Worm (Caenorhabditis elegans) whole organism, L1 larva: ENCODE measurements around the gene acp-5.
A peak's percentile ranks its signal among the peaks of the same experiment; 100 is the strongest.

Experiments
- C04F5.9 ChIP-seq: sonication (generic microtip); optimal IDR thresholded peaks from 2 replicates; lab custom pipeline; 2016; ENCODE audit warnings: missing genetic modification characterization, missing compliant biosample characterization
- C34B4.2 ChIP-seq: sonication (generic microtip); optimal IDR thresholded peaks from 2 replicates; lab custom pipeline; 2017; ENCODE audit warnings: mild to moderate bottlenecking, missing genetic modification characterization, missing compliant biosample characterization
- aha-1 ChIP-seq: fragments of 150-350 bp; optimal IDR thresholded peaks from 2 replicates; lab custom pipeline; 2014; ENCODE audit warnings: missing biosample characterization, missing genetic modification characterization
- ama-1 ChIP-seq: fragments of 150-350 bp; optimal IDR thresholded peaks from 2 replicates; lab custom pipeline; 2014
- blmp-1 ChIP-seq: fragments of 150-350 bp; optimal IDR thresholded peaks from 2 replicates; lab custom pipeline; 2014; ENCODE audit warnings: missing biosample characterization, missing genetic modification characterization
- ceh-8 ChIP-seq: fragments of 200-800 bp; sonication (Bioruptor generic); optimal IDR thresholded peaks from 2 replicates; lab custom pipeline; 2018; ENCODE audit warnings: mild to moderate bottlenecking, missing genetic modification characterization, moderate library complexity, missing compliant biosample characterization
- ceh-82 ChIP-seq, 3 experiments: fragments of 150-350 bp in 1 of 3; sonication (generic microtip) in 2 of 3; optimal IDR thresholded peaks; 2 replicates each; lab custom pipeline; 2014 to 2017; ENCODE audit warnings: missing biosample characterization in 3 of 3, missing genetic modification characterization in 3 of 3
- ceh-88 ChIP-seq: fragments of 200-800 bp; sonication (Bioruptor generic); IDR thresholded peaks from 2 replicates; pipeline ENCODE4 v1.3.6; 2022; ENCODE audit warnings: missing genetic modification characterization, missing compliant biosample characterization
- ceh-90 ChIP-seq: sonication (generic microtip); optimal IDR thresholded peaks from 2 replicates; lab custom pipeline; 2016; ENCODE audit warnings: missing genetic modification characterization, missing compliant biosample characterization
- ces-1 ChIP-seq: fragments of 150-350 bp; optimal IDR thresholded peaks from 2 replicates; lab custom pipeline; 2014; ENCODE audit warnings: missing biosample characterization, missing genetic modification reagents, missing genetic modification characterization
- efl-1 ChIP-seq, 4 experiments: fragments of 150-350 bp; optimal IDR thresholded peaks in 3 of 4; peaks in 1 of 4; 1 replicate in 1 of 4; 2 replicates in 3 of 4; lab custom pipeline; 2014; ENCODE audit warnings: missing biosample characterization in 2 of 4, missing genetic modification characterization in 2 of 4, missing genetic modification reagents in 2 of 4
- egl-27 ChIP-seq, 2 experiments: fragments of 150-350 bp in 1 of 2; sonication (generic microtip); optimal IDR thresholded peaks; 3 replicates each; lab custom pipeline; 2017 to 2018; ENCODE audit warnings: missing biosample characterization in 2 of 2, missing genetic modification characterization in 2 of 2, missing genetic modification reagents in 2 of 2
- elt-2 ChIP-seq: sonication (generic microtip); optimal IDR thresholded peaks from 2 replicates; lab custom pipeline; 2016; ENCODE audit warnings: missing genetic modification characterization, mild to moderate bottlenecking, inconsistent platforms, missing compliant biosample characterization, missing genetic modification reagents
- elt-3 ChIP-seq, 6 experiments: fragments of 150-350 bp in 1 of 6; sonication (generic microtip); optimal IDR thresholded peaks; 2 replicates each; lab custom pipeline; 2017 to 2018; ENCODE audit warnings: missing biosample characterization in 6 of 6, missing genetic modification characterization in 6 of 6, inconsistent platforms in 1 of 6
- ets-5 ChIP-seq: fragments of 200-800 bp; sonication (Bioruptor generic); IDR thresholded peaks from 2 replicates; pipeline ENCODE4 v1.3.6; 2022; ENCODE audit warnings: missing genetic modification characterization, missing compliant biosample characterization
- fkh-8 ChIP-seq: sonication (generic microtip); optimal IDR thresholded peaks from 2 replicates; lab custom pipeline; 2016; ENCODE audit warnings: mild to moderate bottlenecking, missing genetic modification characterization, missing compliant biosample characterization
- fos-1 ChIP-seq: fragments of 150-350 bp; optimal IDR thresholded peaks from 2 replicates; lab custom pipeline; 2014; ENCODE audit warnings: missing biosample characterization, missing genetic modification characterization
- grh-1 ChIP-seq: fragments of 200-800 bp; sonication (Bioruptor generic); IDR thresholded peaks from 2 replicates; pipeline ENCODE4 v1.3.6; 2022; ENCODE audit warnings: missing genetic modification reagents, missing genetic modification characterization, missing compliant biosample characterization
- hlh-4 ChIP-seq: sonication (generic microtip); optimal IDR thresholded peaks from 2 replicates; lab custom pipeline; 2016; ENCODE audit warnings: mild to moderate bottlenecking, missing genetic modification characterization, missing compliant biosample characterization
- isw-1 ChIP-seq: fragments of 200-800 bp; sonication (Bioruptor generic); IDR thresholded peaks from 2 replicates; pipeline ENCODE4 v1.3.6; 2022; ENCODE audit warnings: missing genetic modification characterization, missing compliant biosample characterization
- jun-1 ChIP-seq: fragments of 150-350 bp; optimal IDR thresholded peaks from 2 replicates; lab custom pipeline; 2014; ENCODE audit warnings: missing biosample characterization, missing genetic modification reagents, missing genetic modification characterization
- lin-14 ChIP-seq: fragments of 200-800 bp; sonication (Bioruptor generic); optimal IDR thresholded peaks from 2 replicates; lab custom pipeline; 2018; ENCODE audit warnings: mild to moderate bottlenecking, missing genetic modification characterization, moderate library complexity, missing compliant biosample characterization
- lin-15B ChIP-seq: fragments of 150-350 bp; sonication (generic microtip); optimal IDR thresholded peaks from 3 replicates; lab custom pipeline; 2014; ENCODE audit warnings: missing biosample characterization, missing genetic modification characterization
- lin-35 ChIP-seq, 2 experiments: fragments of 150-350 bp; optimal IDR thresholded peaks; 2 replicates each; lab custom pipeline; 2014; ENCODE audit warnings: missing biosample characterization in 2 of 2, missing genetic modification characterization in 2 of 2, missing genetic modification reagents in 2 of 2
- lin-39 ChIP-seq: fragments of 150-350 bp; optimal IDR thresholded peaks from 2 replicates; lab custom pipeline; 2014; ENCODE audit warnings: missing biosample characterization, missing genetic modification reagents, missing genetic modification characterization
- lir-3 ChIP-seq: sonication (generic microtip); optimal IDR thresholded peaks from 2 replicates; lab custom pipeline; 2016; ENCODE audit warnings: mild to moderate bottlenecking, missing genetic modification characterization, moderate library complexity, missing compliant biosample characterization; ENCODE audit not compliant: poor library complexity
- mab-9 ChIP-seq: fragments of 200-800 bp; sonication (Bioruptor generic); IDR thresholded peaks from 2 replicates; pipeline ENCODE4 v1.3.6; 2022; ENCODE audit warnings: missing genetic modification reagents, missing genetic modification characterization, missing compliant biosample characterization
- mdl-1 ChIP-seq, 2 experiments: fragments of 150-350 bp; optimal IDR thresholded peaks; 2 replicates each; lab custom pipeline; 2014 to 2017; ENCODE audit warnings: missing biosample characterization in 2 of 2, missing genetic modification characterization in 2 of 2, inconsistent platforms in 1 of 2
- nhr-11 ChIP-seq: fragments of 150-350 bp; optimal IDR thresholded peaks from 2 replicates; lab custom pipeline; 2014; ENCODE audit warnings: missing biosample characterization, missing genetic modification characterization
- nhr-19 ChIP-seq: fragments of 200-800 bp; sonication (Bioruptor generic); conservative IDR thresholded peaks from 2 replicates; pipeline ENCODE4 v1.3.6; 2022; ENCODE audit warnings: missing genetic modification characterization, missing compliant biosample characterization
- nhr-20 ChIP-seq: sonication (generic microtip); optimal IDR thresholded peaks from 2 replicates; lab custom pipeline; 2016; ENCODE audit warnings: mild to moderate bottlenecking, missing genetic modification characterization, missing compliant biosample characterization
- nhr-237 ChIP-seq: fragments of 150-350 bp; optimal IDR thresholded peaks from 2 replicates; lab custom pipeline; 2014; ENCODE audit warnings: missing biosample characterization, missing genetic modification characterization
- nhr-28 ChIP-seq: fragments of 150-350 bp; optimal IDR thresholded peaks from 2 replicates; lab custom pipeline; 2014; ENCODE audit warnings: missing biosample characterization, missing genetic modification characterization
- nhr-47 ChIP-seq: sonication (generic microtip); optimal IDR thresholded peaks from 2 replicates; lab custom pipeline; 2016; ENCODE audit warnings: mild to moderate bottlenecking, missing genetic modification characterization, moderate library complexity, missing compliant biosample characterization
- nhr-71 ChIP-seq: sonication (generic microtip); optimal IDR thresholded peaks from 2 replicates; lab custom pipeline; 2016; ENCODE audit warnings: mild to moderate bottlenecking, missing genetic modification characterization, moderate library complexity, missing compliant biosample characterization
- nhr-76 ChIP-seq: sonication (generic microtip); optimal IDR thresholded peaks from 2 replicates; lab custom pipeline; 2017; ENCODE audit warnings: missing biosample characterization, missing genetic modification characterization
- nhr-85 ChIP-seq: sonication (generic microtip); peaks from one replicate; lab custom pipeline; 2016; ENCODE audit warnings: missing genetic modification characterization, inconsistent platforms, missing compliant biosample characterization
- nhr-90 ChIP-seq: sonication (generic microtip); optimal IDR thresholded peaks from 2 replicates; lab custom pipeline; 2016; ENCODE audit warnings: mild to moderate bottlenecking, missing genetic modification characterization, missing compliant biosample characterization; ENCODE audit not compliant: poor library complexity
- pax-3 ChIP-seq: fragments of 200-800 bp; sonication (Bioruptor generic); optimal IDR thresholded peaks from 2 replicates; lab custom pipeline; 2018; ENCODE audit warnings: mild to moderate bottlenecking, missing genetic modification characterization, moderate library complexity, missing compliant biosample characterization
- skn-1 ChIP-seq: fragments of 150-350 bp; optimal IDR thresholded peaks from 2 replicates; lab custom pipeline; 2014; ENCODE audit warnings: missing biosample characterization, missing genetic modification characterization
- snpc-4 ChIP-seq: fragments of 150-350 bp; optimal IDR thresholded peaks from 2 replicates; lab custom pipeline; 2014; ENCODE audit warnings: missing biosample characterization, missing genetic modification characterization
- snu-23 ChIP-seq: sonication (generic microtip); optimal IDR thresholded peaks from 2 replicates; lab custom pipeline; 2016; ENCODE audit warnings: missing genetic modification characterization, missing compliant biosample characterization
- sox-4 ChIP-seq: sonication (generic microtip); optimal IDR thresholded peaks from 2 replicates; lab custom pipeline; 2016; ENCODE audit warnings: missing genetic modification characterization, missing compliant biosample characterization
- swsn-7 ChIP-seq: sonication (generic microtip); optimal IDR thresholded peaks from 2 replicates; lab custom pipeline; 2016; ENCODE audit warnings: missing genetic modification characterization, missing compliant biosample characterization
- unc-130 ChIP-seq: fragments of 150-350 bp; optimal IDR thresholded peaks from 2 replicates; lab custom pipeline; 2017; ENCODE audit warnings: missing biosample characterization, missing genetic modification characterization, inconsistent platforms
- unc-30 ChIP-seq: sonication (generic microtip); optimal IDR thresholded peaks from 2 replicates; lab custom pipeline; 2017; ENCODE audit warnings: missing biosample characterization, missing genetic modification characterization
- unc-86 ChIP-seq: sonication (generic microtip); optimal IDR thresholded peaks from 2 replicates; lab custom pipeline; 2016; ENCODE audit warnings: missing genetic modification characterization, missing compliant biosample characterization
- zag-1 ChIP-seq: fragments of 150-350 bp; optimal IDR thresholded peaks from 2 replicates; lab custom pipeline; 2014; ENCODE audit warnings: missing biosample characterization, missing genetic modification characterization
- zip-4 ChIP-seq: fragments of 200-800 bp; sonication (Bioruptor generic); optimal IDR thresholded peaks from 2 replicates; lab custom pipeline; 2018; ENCODE audit warnings: mild to moderate bottlenecking, missing genetic modification characterization, moderate library complexity, missing compliant biosample characterization
- ztf-4 ChIP-seq: fragments of 150-350 bp; optimal IDR thresholded peaks from 2 replicates; lab custom pipeline; 2014; ENCODE audit warnings: missing biosample characterization, missing genetic modification characterization

Gene acp-5

DNA sequence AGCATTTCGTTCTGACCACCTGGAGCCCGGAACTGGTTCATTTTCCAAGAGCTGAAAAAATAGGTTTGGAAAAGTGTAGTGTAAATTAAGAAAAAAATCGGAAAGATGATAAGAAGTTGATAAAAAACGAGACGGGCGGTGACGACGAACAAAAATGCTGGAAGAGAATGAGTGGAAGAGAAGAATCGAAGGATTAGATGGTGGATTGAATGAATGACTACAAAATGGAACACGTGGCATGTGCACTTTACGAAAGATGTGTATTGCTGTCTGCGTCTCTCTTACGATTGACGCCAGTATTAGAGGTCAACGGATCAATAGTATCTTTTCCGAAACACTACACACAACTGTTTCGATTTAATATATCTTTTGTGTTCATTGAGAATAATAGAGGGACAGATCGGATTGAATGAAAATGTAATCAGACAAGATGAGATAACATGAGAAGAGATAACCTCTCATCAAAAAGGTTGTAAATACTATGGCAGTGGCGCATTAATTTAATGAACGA lies 48.5 kb upstream of the acp-5 start, which contains the start of gene sft-4 (continued):
- TF ChIP-seq C04F5.9 (no peak), ceh-90 (tag; lab: Kevin White, UChicago) (no peak), fkh-8 (tag; lab: Kevin White, UChicago) (no peak), nhr-19 (GFP tag; lab: Robert Waterston, UW) (peak; percentile 55), unc-30 (tag; lab: Kevin White, UChicago) (no peak), lin-14 (peak; percentile 80), elt-3 (tag; optimal IDR thresholded peaks at IDR 0.05; lab: Kevin White, UChicago) (peak in 2 of 6 experiments; percentile 15 to 17), ceh-88 (no peak), egl-27 (tag; optimal IDR thresholded peaks at IDR 0.05; lab: Kevin White, UChicago) (no peak), unc-130 (no peak), lin-15B (no peak), nhr-85 (peak; percentile 36), aha-1 (no peak), pax-3 (tag; lab: Kevin White, UChicago) (no peak), zip-4 (GFP tag; lab: Kevin White, UChicago) (no peak), ceh-82 (tag; optimal IDR thresholded peaks at IDR 0.05; lab: Kevin White, UChicago) (no peak), ztf-4 (tag; lab: Kevin White, UChicago) (peak; percentile 50), mdl-1 (tag; optimal IDR thresholded peaks at IDR 0.05; lab: Kevin White, UChicago) (peak in 1 of 2 experiments; percentile 85), nhr-71 (tag; lab: Kevin White, UChicago) (peak; percentile 77), ces-1 (no peak), nhr-20 (tag; lab: Kevin White, UChicago) (peak; percentile 48), isw-1 (GFP tag; lab: Robert Waterston, UW) (no peak), ceh-8 (GFP tag; lab: Kevin White, UChicago) (no peak), jun-1 (tag; lab: Kevin White, UChicago) (no peak), ama-1 (lab: Kevin White, UChicago) (no peak), nhr-90 (peak; percentile 35), swsn-7 (tag; lab: Kevin White, UChicago) (peak; percentile 38), snpc-4 (no peak), fos-1 (tag; lab: Kevin White, UChicago) (no peak), nhr-47 (peak; percentile 17), lir-3 (tag; lab: Kevin White, UChicago) (peak; percentile 14), lin-39 (tag; lab: Kevin White, UChicago) (no peak), C34B4.2 (tag; lab: Kevin White, UChicago) (no peak), nhr-11 (tag; lab: Kevin White, UChicago) (no peak), elt-2 (tag; lab: Kevin White, UChicago) (peak; percentile 9)

DNA sequence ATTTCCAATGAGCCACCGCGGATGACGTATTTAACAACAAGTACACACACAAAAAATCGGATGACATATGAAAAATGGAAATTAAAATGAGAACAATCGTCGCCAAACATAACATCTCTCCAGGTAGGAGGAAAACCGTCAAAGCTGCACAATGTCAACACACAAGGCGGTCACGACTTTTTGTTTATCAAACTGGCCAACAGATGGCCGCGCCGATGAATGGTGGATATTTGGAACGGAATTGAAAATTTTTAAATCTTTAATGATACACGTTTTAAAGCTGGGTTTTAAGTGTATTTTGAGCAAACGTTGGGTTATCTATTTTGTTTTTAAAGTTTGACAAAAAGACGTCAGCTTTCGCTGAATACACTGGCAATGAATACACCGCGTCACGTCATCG lies 47.9 kb upstream of the acp-5 start:
- no peak for TF ChIP-seq snu-23 (GFP tag; lab: Kevin White, UChicago)
- no peak for TF ChIP-seq efl-1 (optimal IDR thresholded peaks at IDR 0.05; lab: Kevin White, UChicago)
- TF ChIP-seq efl-1 (GFP tag; optimal IDR thresholded peaks at IDR 0.05 in 1 of 2; lab: Kevin White, UChicago), result peak in 1 of 2 experiments; percentile 72

DNA sequence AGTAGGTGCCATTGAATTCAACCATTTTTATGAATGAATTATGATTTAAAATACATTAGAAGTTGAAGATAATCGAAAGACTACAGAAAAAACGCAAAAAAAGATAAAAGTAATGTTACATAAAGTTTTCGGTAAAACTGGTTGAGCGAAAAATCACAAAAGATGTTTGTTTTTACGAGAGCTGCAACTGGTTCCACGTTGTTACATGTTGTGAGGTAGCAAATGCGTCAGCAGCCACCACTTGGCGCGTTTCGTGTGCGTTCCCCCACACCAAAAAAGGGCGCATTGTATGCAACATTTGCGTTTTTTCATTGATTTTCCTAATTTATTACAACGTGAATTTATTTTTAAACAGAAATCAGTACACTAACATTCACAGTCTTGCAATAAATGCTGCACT lies 47.1 kb upstream of the acp-5 start, which contains the start of gene gakh-1:
TSS of gene gakh-1 (plus strand) at position 347 of the 400 bp plus-strand sequence.
- no peak for TF ChIP-seq lin-15B
- no peak for TF ChIP-seq ets-5 (GFP tag; lab: Robert Waterston, UW)
- TF ChIP-seq sox-4, result peak; percentile 20
- no peak for TF ChIP-seq hlh-4 (tag; lab: Kevin White, UChicago)
- TF ChIP-seq mab-9, result 0 out of 2 replicates have a peak, but pooled peaks have one; percentile 10
- TF ChIP-seq unc-86, result peak; percentile 61
- no peak for TF ChIP-seq pax-3 (tag; lab: Kevin White, UChicago)
- peak; percentile 39 for TF ChIP-seq snpc-4
- peak; percentile 63 for TF ChIP-seq nhr-19 (GFP tag; lab: Robert Waterston, UW)
- no peak for TF ChIP-seq ztf-4 (tag; lab: Kevin White, UChicago)
- peak; percentile 23 for TF ChIP-seq zag-1 (tag; lab: Kevin White, UChicago)
- peak; percentile 93 for TF ChIP-seq nhr-85
- TF ChIP-seq nhr-28 (tag; lab: Kevin White, UChicago), result no peak
- TF ChIP-seq skn-1 (tag; lab: Kevin White, UChicago), result peak; percentile 28
- peak; percentile 51 for TF ChIP-seq ceh-8 (GFP tag; lab: Kevin White, UChicago)
- TF ChIP-seq nhr-237 (tag; lab: Kevin White, UChicago), result no peak
- TF ChIP-seq lin-35 (GFP tag; optimal IDR thresholded peaks at IDR 0.05; lab: Kevin White, UChicago), result peak; percentile 45 to 76
- TF ChIP-seq grh-1 (GFP tag; lab: Robert Waterston, UW), result peak; percentile 85
- TF ChIP-seq nhr-11 (tag; lab: Kevin White, UChicago), result no peak
- TF ChIP-seq blmp-1 (tag; lab: Kevin White, UChicago), result no peak
- no peak for TF ChIP-seq nhr-76
- peak; percentile 34 for TF ChIP-seq isw-1 (GFP tag; lab: Robert Waterston, UW)
